Worm (Caenorhabditis elegans): Measurements from ENCODE around the gene atf-8.

ce11 chrV:6103429-6103828, 2.0 kb upstream of the atf-8 start, which contains the start of gene Y38A10A.11:
- TF ChIP-seq flt-1 (GFP tag; IDR thresholded peaks at IDR 0.05) (no peak), med-1 (GFP tag; optimal IDR thresholded peaks at IDR 0.05; ENCODE audit: insufficient read depth) (no peak), ztf-23 (GFP tag; IDR thresholded peaks at IDR 0.05) (no peak), cog-1 (tag; optimal IDR thresholded peaks at IDR 0.05) (no peak), klf-2 (GFP tag; conservative IDR thresholded peaks at IDR 0.05) (no peak), ztf-29 (GFP tag; IDR thresholded peaks at IDR 0.05) (no peak), ref-1 (GFP tag; conservative IDR thresholded peaks at IDR 0.05) (no peak)
